Worm (Caenorhabditis elegans): ENCODE measurements around the gene str-79.

Gene str-79

DNA sequence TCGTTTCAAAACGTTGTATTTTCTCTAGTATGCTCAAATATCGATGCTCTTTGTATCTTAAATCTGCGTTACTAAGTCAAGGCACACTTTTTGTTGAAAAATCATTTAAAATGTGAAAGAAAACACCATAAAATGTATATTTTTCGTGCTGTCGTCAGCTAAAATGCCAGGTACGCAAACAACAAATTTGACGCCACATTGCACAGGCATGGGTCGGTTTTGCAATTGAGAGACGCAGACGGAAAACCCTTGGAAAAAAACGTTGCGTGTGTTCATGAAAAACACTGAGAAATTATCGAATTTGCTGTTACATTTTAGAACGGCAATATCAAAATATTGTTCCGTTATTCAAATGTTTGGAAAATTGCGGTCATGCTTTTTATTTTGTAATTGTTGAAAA, 4.8 kb upstream of the str-79 start:
- TF ChIP-seq tlp-1 (tag; optimal IDR thresholded peaks at IDR 0.05) (no peak), unc-62 (GFP tag; optimal IDR thresholded peaks at IDR 0.05) (no peak), swsn-7 (tag; optimal IDR thresholded peaks at IDR 0.05) (peak; percentile 63), alr-1 (tag; optimal IDR thresholded peaks at IDR 0.05; ENCODE audit: borderline replicate concordance) (no peak), dsc-1 (tag; optimal IDR thresholded peaks at IDR 0.05) (peak; percentile 49), ceh-8 (GFP tag; optimal IDR thresholded peaks at IDR 0.05) (no peak), jun-1 (tag; optimal IDR thresholded peaks at IDR 0.05) (peak; percentile 48), C04F5.9 (tag; optimal IDR thresholded peaks at IDR 0.05) (no peak), mab-9 (GFP tag; IDR thresholded peaks at IDR 0.05) (no peak), nhr-84 (tag; optimal IDR thresholded peaks at IDR 0.05) (no peak), nhr-19 (GFP tag; conservative IDR thresholded peaks at IDR 0.05) (peak; percentile 62), aha-1 (tag; optimal IDR thresholded peaks at IDR 0.05) (no peak), fkh-4 (tag; optimal IDR thresholded peaks at IDR 0.05; ENCODE audit: borderline replicate concordance) (no peak), lin-14 (GFP tag; optimal IDR thresholded peaks at IDR 0.05) (peak; percentile 84), sup-37 (GFP tag; optimal IDR thresholded peaks at IDR 0.05) (peak; percentile 4), lin-15B (tag; optimal IDR thresholded peaks at IDR 0.05) (no peak), nhr-90 (tag; optimal IDR thresholded peaks at IDR 0.05; ENCODE audit: poor library complexity) (peak; percentile 36), hlh-17 (GFP tag; optimal IDR thresholded peaks at IDR 0.05; ENCODE audit: borderline replicate concordance) (no peak), ama-1 (optimal IDR thresholded peaks at IDR 0.05) (no peak), isw-1 (GFP tag; IDR thresholded peaks at IDR 0.05) (no peak), lir-3 (tag; optimal IDR thresholded peaks at IDR 0.05; ENCODE audit: poor library complexity) (no peak), lsy-2 (tag; optimal IDR thresholded peaks at IDR 0.05) (peak; percentile 45 to 69), egl-13 (tag; optimal IDR thresholded peaks at IDR 0.05) (no peak), zip-4 (GFP tag; optimal IDR thresholded peaks at IDR 0.05) (no peak), mdl-1 (tag; optimal IDR thresholded peaks at IDR 0.05) (peak in 1 of 2 experiments; percentile 64), nhr-47 (tag; optimal IDR thresholded peaks at IDR 0.05) (peak; percentile 78), blmp-1 (tag; optimal IDR thresholded peaks at IDR 0.05) (no peak), nhr-237 (tag; optimal IDR thresholded peaks at IDR 0.05) (no peak), grh-1 (GFP tag; IDR thresholded peaks at IDR 0.05) (0 out of 2 replicates have a peak, but pooled peaks have one; percentile 12), sptf-1 (tag; optimal IDR thresholded peaks at IDR 0.05) (no peak), nhr-71 (tag; optimal IDR thresholded peaks at IDR 0.05) (peak; percentile 69), mep-1 (tag; optimal IDR thresholded peaks at IDR 0.05) (peak; percentile 62), fkh-8 (tag; optimal IDR thresholded peaks at IDR 0.05) (peak; percentile 31), lin-39 (tag; optimal IDR thresholded peaks at IDR 0.05) (peak; percentile 4), mef-2 (tag; optimal IDR thresholded peaks at IDR 0.05) (no peak), ets-5 (GFP tag; IDR thresholded peaks at IDR 0.05) (no peak), pax-3 (tag; optimal IDR thresholded peaks at IDR 0.05) (no peak), C16A3.4 (tag; optimal IDR thresholded peaks at IDR 0.05) (peak; percentile 34), fos-1 (tag; optimal IDR thresholded peaks at IDR 0.05) (peak; percentile 40), aly-2 (tag; optimal IDR thresholded peaks at IDR 0.05) (no peak), fkh-10 (GFP tag; optimal IDR thresholded peaks at IDR 0.05) (no peak), vab-15 (tag; optimal IDR thresholded peaks at IDR 0.05) (no peak), nhr-28 (tag; optimal IDR thresholded peaks at IDR 0.05) (no peak), tbx-2 (tag; optimal IDR thresholded peaks at IDR 0.05) (peak; percentile 60), ces-1 (GFP tag; optimal IDR thresholded peaks at IDR 0.05) (no peak), nhr-77 (tag; optimal IDR thresholded peaks at IDR 0.05) (no peak), unc-86 (tag; optimal IDR thresholded peaks at IDR 0.05) (peak; percentile 21), zag-1 (tag; optimal IDR thresholded peaks at IDR 0.05) (no peak), snu-23 (GFP tag; optimal IDR thresholded peaks at IDR 0.05) (peak; percentile 74), dpl-1 (GFP tag; optimal IDR thresholded peaks at IDR 0.05) (peak; percentile 18 to 61 (median 60)), nhr-85 (tag) (peak; percentile 77), lin-35 (GFP tag; optimal IDR thresholded peaks at IDR 0.05) (peak; percentile 17 to 73), snpc-4 (tag; optimal IDR thresholded peaks at IDR 0.05) (peak; percentile 47), F16B12.6 (tag; optimal IDR thresholded peaks at IDR 0.05) (peak; percentile 96)
